Fruit fly (Drosophila melanogaster): ENCODE measurements around the gene CG4459.

dm6 chr3R:19889603-19890187, 38.7 kb downstream of the CG4459 start:
- TF ChIP-seq Sp1 (GFP tag; optimal IDR thresholded peaks at IDR 0.05) (no peak), tai (GFP tag; optimal IDR thresholded peaks at IDR 0.05) (no peak), psq (GFP tag; optimal IDR thresholded peaks at IDR 0.05) (no peak)
